Worm (Caenorhabditis elegans) whole organism, early embryonic: ENCODE data around the gene rpoa-12.
A peak's percentile ranks its signal among the peaks of the same experiment; 100 is the strongest.

ENCODE experiments used
- B0310.2 ChIP-seq: sonication (generic microtip); optimal IDR thresholded peaks from 2 replicates; lab custom pipeline; 2016; ENCODE audit warnings: mild to moderate bottlenecking, missing genetic modification characterization, missing compliant biosample characterization
- F13C5.2 ChIP-seq: sonication (generic microtip); optimal IDR thresholded peaks from 2 replicates; lab custom pipeline; 2017; ENCODE audit warnings: mild to moderate bottlenecking, missing genetic modification characterization, inconsistent platforms, missing compliant biosample characterization
- aly-1 ChIP-seq: sonication (generic microtip); optimal IDR thresholded peaks from 2 replicates; lab custom pipeline; 2016; ENCODE audit warnings: missing genetic modification characterization, missing compliant biosample characterization
- ama-1 ChIP-seq: fragments of 150-350 bp; optimal IDR thresholded peaks from 2 replicates; lab custom pipeline; 2014
- ceh-13 ChIP-seq: fragments of 200-800 bp; sonication (Bioruptor generic); optimal IDR thresholded peaks from 2 replicates; lab custom pipeline; 2018; ENCODE audit warnings: mild to moderate bottlenecking, missing genetic modification characterization, missing compliant biosample characterization
- ceh-36 ChIP-seq: sonication (generic microtip); optimal IDR thresholded peaks from 2 replicates; lab custom pipeline; 2016; ENCODE audit warnings: missing genetic modification characterization, inconsistent platforms, missing compliant biosample characterization
- ets-7 ChIP-seq: sonication (generic microtip); optimal IDR thresholded peaks from 2 replicates; lab custom pipeline; 2016; ENCODE audit warnings: missing genotype, missing genetic modification characterization, missing compliant biosample characterization
- flt-1 ChIP-seq: fragments of 200-800 bp; sonication (Bioruptor generic); IDR thresholded peaks from 2 replicates; pipeline ENCODE4 v1.3.6; 2022; ENCODE audit warnings: missing genetic modification characterization, missing compliant biosample characterization
- hmbx-1 ChIP-seq: sonication (generic microtip); optimal IDR thresholded peaks from 2 replicates; lab custom pipeline; 2016; ENCODE audit warnings: mild to moderate bottlenecking, missing genetic modification characterization, missing compliant biosample characterization
- hmg-4 ChIP-seq: fragments of 200-800 bp; sonication (Bioruptor generic); optimal IDR thresholded peaks from 2 replicates; lab custom pipeline; 2018; ENCODE audit warnings: mild to moderate bottlenecking, missing genetic modification characterization, missing compliant biosample characterization
- hnd-1 ChIP-seq: sonication (generic microtip); optimal IDR thresholded peaks from 2 replicates; lab custom pipeline; 2016; ENCODE audit warnings: missing genetic modification characterization, missing compliant biosample characterization
- pes-1 ChIP-seq: fragments of 200-800 bp; sonication (Bioruptor generic); IDR thresholded peaks from 2 replicates; pipeline ENCODE4 v1.3.6; 2022; ENCODE audit warnings: missing genetic modification reagents, missing genetic modification characterization, missing compliant biosample characterization
- scrt-1 ChIP-seq: fragments of 200-800 bp; sonication (Bioruptor generic); IDR thresholded peaks from 2 replicates; pipeline ENCODE4 v1.3.6; 2022; ENCODE audit warnings: missing genetic modification characterization, missing compliant biosample characterization
- sea-1 ChIP-seq: fragments of 200-800 bp; sonication (Bioruptor generic); conservative IDR thresholded peaks from 2 replicates; pipeline ENCODE4 v1.3.6; 2022; ENCODE audit warnings: missing genetic modification characterization, missing compliant biosample characterization
- tbx-11 ChIP-seq: fragments of 200-800 bp; sonication (Bioruptor generic); IDR thresholded peaks from 2 replicates; pipeline ENCODE4 v1.3.6; 2022; ENCODE audit warnings: missing genetic modification characterization, missing compliant biosample characterization
- tbx-37 ChIP-seq: fragments of 200-800 bp; sonication (Bioruptor generic); conservative IDR thresholded peaks from 2 replicates; pipeline ENCODE4 v1.3.6; 2022; ENCODE audit warnings: missing genetic modification reagents, missing genetic modification characterization, missing compliant biosample characterization
- tra-4 ChIP-seq: sonication (generic microtip); optimal IDR thresholded peaks from 2 replicates; lab custom pipeline; 2017; ENCODE audit warnings: missing genetic modification characterization, missing compliant biosample characterization

The rpoa-12 gene

DNA sequence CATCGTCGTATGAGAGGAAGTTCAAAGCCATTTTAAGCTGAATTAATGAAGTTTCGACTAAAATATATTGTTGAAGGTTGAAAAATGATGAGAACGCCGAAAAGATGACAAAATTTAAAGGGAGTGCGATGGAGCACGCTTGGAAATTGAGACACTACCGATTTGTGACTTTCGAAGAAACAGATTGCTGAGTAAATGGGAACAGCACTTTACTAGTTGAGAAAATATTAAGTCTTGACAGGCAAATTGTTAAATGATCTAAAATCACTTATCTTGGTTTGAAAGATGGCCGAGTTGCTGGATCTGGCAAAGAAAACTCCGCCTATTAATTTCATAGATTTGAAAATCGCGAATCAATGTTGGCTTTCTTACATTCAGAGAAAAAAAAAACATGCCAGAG, at the start of gene rpoa-12:
TSS of gene rpoa-12 (minus strand) at position 37 of the 400 bp plus-strand sequence.
- TF ChIP-seq hmg-4 (no peak), tbx-37 (peak; percentile 59; the same call in 1 of the 2 replicates)

ce11 chrV:14472229-14472628, 49.1 kb upstream of the rpoa-12 start, which contains the start of gene clec-227:
Gene clec-227, plus strand, starts transcription at chrV:14472529.
- no peak for TF ChIP-seq sea-1 (GFP tag; lab: Robert Waterston, UW)
- no peak for TF ChIP-seq scrt-1 (GFP tag; lab: Robert Waterston, UW)

- TF ChIP-seq hnd-1 (tag; lab: Kevin White, UChicago) (no peak), F13C5.2 (tag; lab: Kevin White, UChicago) (no peak), sea-1 (GFP tag; lab: Robert Waterston, UW) (no peak), tbx-37 (no peak), ceh-36 (tag; lab: Kevin White, UChicago) (no peak), ama-1 (no peak), ceh-13 (GFP tag; lab: Kevin White, UChicago) (no peak), flt-1 (GFP tag; lab: Robert Waterston, UW) (no peak), hmg-4 (no peak), B0310.2 (tag; lab: Kevin White, UChicago) (no peak), aly-1 (tag; lab: Kevin White, UChicago) (no peak), tbx-11 (GFP tag; lab: Robert Waterston, UW) (no peak), tra-4 (tag; lab: Kevin White, UChicago) (no peak), scrt-1 (GFP tag; lab: Robert Waterston, UW) (no peak), ets-7 (tag; lab: Kevin White, UChicago) (no peak), pes-1 (GFP tag; lab: Robert Waterston, UW) (no peak), hmbx-1 (tag; lab: Kevin White, UChicago) (no peak)
Observed at ce11 chrV:14468931-14469330, 45.8 kb upstream of the rpoa-12 start, which contains the start of gene clec-57. Gene clec-57, plus strand, starts transcription at chrV:14469231.

- TF ChIP-seq B0310.2 (tag; lab: Kevin White, UChicago) (no peak), pes-1 (GFP tag; lab: Robert Waterston, UW) (no peak), ama-1 (no peak), sea-1 (GFP tag; lab: Robert Waterston, UW) (no peak), scrt-1 (GFP tag; lab: Robert Waterston, UW) (no peak), flt-1 (GFP tag; lab: Robert Waterston, UW) (no peak), tbx-11 (GFP tag; lab: Robert Waterston, UW) (no peak), ets-7 (tag; lab: Kevin White, UChicago) (no peak), ceh-13 (GFP tag; lab: Kevin White, UChicago) (no peak), hmbx-1 (tag; lab: Kevin White, UChicago) (no peak), hmg-4 (no peak), hnd-1 (tag; lab: Kevin White, UChicago) (no peak), tbx-37 (no peak), aly-1 (tag; lab: Kevin White, UChicago) (no peak), tra-4 (tag; lab: Kevin White, UChicago) (no peak), F13C5.2 (tag; lab: Kevin White, UChicago) (no peak), ceh-36 (tag; lab: Kevin White, UChicago) (no peak)
Observed at ce11 chrV:14468196-14468874, 45.2 kb upstream of the rpoa-12 start, which contains the start of gene srz-97. Gene srz-97, minus strand, starts transcription at chrV:14468246.

DNA sequence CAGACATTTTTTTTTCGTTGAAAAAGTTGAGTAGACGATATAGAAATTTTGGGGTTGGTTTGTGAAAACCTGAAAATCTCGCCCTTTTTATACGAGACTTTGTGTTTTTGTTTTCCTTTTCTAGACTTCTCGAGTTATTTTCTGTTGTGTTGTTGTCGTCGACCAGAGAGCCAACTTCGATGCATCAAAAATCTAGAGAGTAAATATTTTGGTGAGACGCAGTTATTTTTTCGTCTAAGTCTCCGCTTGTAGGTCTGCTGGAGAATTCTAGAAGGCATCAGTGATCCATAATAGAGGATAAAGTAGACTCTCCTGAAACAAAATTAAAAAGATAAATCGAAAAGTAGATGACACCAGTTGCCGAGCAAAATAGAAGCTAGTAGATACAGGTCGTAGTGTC, 41.3 kb upstream of the rpoa-12 start, which contains the start of gene F08H9.4:
TSS of gene F08H9.4 (minus strand) at position 61 of the 400 bp plus-strand sequence.
- no peak for TF ChIP-seq sea-1 (GFP tag; lab: Robert Waterston, UW)
- no peak for TF ChIP-seq tbx-37
- TF ChIP-seq ceh-13 (GFP tag; lab: Kevin White, UChicago), result no peak
- no peak for TF ChIP-seq hmg-4
- no peak for TF ChIP-seq tbx-11 (GFP tag; lab: Robert Waterston, UW)

DNA sequence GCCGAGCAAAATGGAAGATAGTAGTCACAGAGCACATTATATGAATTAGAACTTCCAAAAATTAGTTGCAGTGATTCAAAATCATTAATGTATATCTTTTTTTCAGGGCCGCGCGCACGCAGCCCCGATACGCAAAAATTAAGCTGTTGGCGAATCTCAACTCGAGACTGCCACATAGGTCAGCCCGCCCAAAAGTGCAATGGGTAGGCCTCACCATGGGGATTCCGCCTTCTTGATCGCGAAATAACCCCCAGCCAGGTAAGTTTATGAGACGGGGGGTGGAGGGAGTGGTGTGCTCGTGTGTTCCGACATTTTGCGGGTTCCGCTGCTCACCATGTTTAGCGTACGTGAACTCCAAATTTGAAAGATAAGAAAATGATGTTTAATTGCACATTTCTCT, 40.0 kb upstream of the rpoa-12 start, which contains the start of gene F08H9.3:
TSS of gene F08H9.3 (minus strand) at position 252 of the 400 bp plus-strand sequence.
- TF ChIP-seq hmg-4, result peak; percentile 5

DNA sequence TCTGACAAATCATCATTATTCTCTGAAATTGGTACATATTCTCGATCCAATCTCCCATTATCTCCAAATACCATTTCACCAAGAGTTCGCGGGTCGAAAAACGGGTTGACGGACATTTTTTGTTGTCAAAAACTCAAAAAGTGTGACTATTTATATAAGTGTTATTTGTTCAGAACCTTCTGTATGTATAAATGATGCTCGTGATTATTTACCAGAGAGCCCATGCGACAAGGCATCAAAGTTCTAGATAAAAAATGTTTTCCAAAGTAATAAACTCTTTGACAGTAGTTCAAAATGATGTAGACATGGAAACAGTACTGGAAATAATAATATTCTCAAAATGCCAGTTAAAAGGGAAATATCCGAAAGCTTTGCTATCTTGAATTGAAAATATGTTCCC, 39.5 kb upstream of the rpoa-12 start:
- TF ChIP-seq hmbx-1 (tag; lab: Kevin White, UChicago), result no peak
- no peak for TF ChIP-seq hmg-4
- TF ChIP-seq ets-7 (tag; lab: Kevin White, UChicago), result no peak
- no peak for TF ChIP-seq ama-1
- no peak for TF ChIP-seq tbx-11 (GFP tag; lab: Robert Waterston, UW)
- no peak for TF ChIP-seq F13C5.2 (tag; lab: Kevin White, UChicago)
- TF ChIP-seq scrt-1 (GFP tag; lab: Robert Waterston, UW), result no peak

- TF ChIP-seq hmbx-1 (tag; lab: Kevin White, UChicago) (no peak), hmg-4 (peak; percentile 20)
Observed at ce11 chrV:14460615-14461102, 37.6 kb upstream of the rpoa-12 start, which contains the start of gene F08H9.2. Gene F08H9.2, plus strand, starts transcription at chrV:14460665.
